Fruit fly (Drosophila melanogaster) whole organism, prepupa: ENCODE measurements around the gene CG14017.

Source experiments
- Blimp-1 ChIP-seq: fragments of 200-800 bp; sonication (Bioruptor generic); optimal IDR thresholded peaks from 3 replicates; lab custom pipeline; 2017; ENCODE audit warnings: missing biosample characterization, missing genetic modification characterization, mild to moderate bottlenecking, moderate library complexity, missing genetic modification reagents
- CG10631 ChIP-seq: fragments of 200-800 bp; sonication (Bioruptor generic); optimal IDR thresholded peaks from 2 replicates; lab custom pipeline; 2016; ENCODE audit warnings: missing biosample characterization, missing genetic modification characterization
- CG10669 ChIP-seq: fragments of 200-800 bp; sonication (Bioruptor generic); optimal IDR thresholded peaks from 3 replicates; lab custom pipeline; 2018; ENCODE audit warnings: missing biosample characterization, mild to moderate bottlenecking, missing genetic modification characterization, moderate library complexity
- CG11294 ChIP-seq: fragments of 200-800 bp; sonication (Bioruptor generic); IDR thresholded peaks from 2 replicates; pipeline ENCODE4 v1.3.6; 2022; ENCODE audit warnings: missing biosample characterization, missing genetic modification characterization
- CG11762 ChIP-seq: fragments of 200-800 bp; sonication (Bioruptor generic); optimal IDR thresholded peaks from 3 replicates; lab custom pipeline; 2016; ENCODE audit warnings: missing biosample characterization, missing genetic modification characterization; ENCODE audit not compliant: insufficient read depth
- CG11902 ChIP-seq: fragments of 200-800 bp; sonication (Bioruptor generic); optimal IDR thresholded peaks from 3 replicates; lab custom pipeline; 2016; ENCODE audit warnings: missing biosample characterization, missing genetic modification characterization
- CG15336 ChIP-seq: fragments of 200-800 bp; sonication (Bioruptor generic); IDR thresholded peaks from 2 replicates; pipeline ENCODE4 v1.3.6; 2022; ENCODE audit warnings: missing biosample characterization, missing genetic modification characterization
- CG1621 ChIP-seq: fragments of 200-800 bp; sonication (Bioruptor generic); optimal IDR thresholded peaks from 3 replicates; lab custom pipeline; 2018; ENCODE audit warnings: missing biosample characterization, mild to moderate bottlenecking, missing genetic modification characterization
- CG16779 ChIP-seq: fragments of 200-800 bp; sonication (Bioruptor generic); optimal IDR thresholded peaks from 3 replicates; lab custom pipeline; 2017; ENCODE audit warnings: missing biosample characterization, mild to moderate bottlenecking, missing genetic modification characterization
- CG3032 ChIP-seq: fragments of 200-800 bp; optimal IDR thresholded peaks from 2 replicates; lab custom pipeline; 2019; ENCODE audit warnings: missing biosample characterization, mild to moderate bottlenecking, missing genetic modification characterization, moderate library complexity
- CG31627 ChIP-seq: fragments of 200-800 bp; sonication (Bioruptor generic); optimal IDR thresholded peaks from 3 replicates; lab custom pipeline; 2016; ENCODE audit warnings: missing biosample characterization, missing genetic modification characterization
- CG3919 ChIP-seq: fragments of 200-800 bp; sonication (Bioruptor generic); optimal IDR thresholded peaks from 3 replicates; lab custom pipeline; 2016; ENCODE audit warnings: missing biosample characterization, missing genetic modification characterization
- CG4318 ChIP-seq: fragments of 200-800 bp; sonication (Bioruptor generic); optimal IDR thresholded peaks from 3 replicates; lab custom pipeline; 2017; ENCODE audit warnings: missing biosample characterization, mild to moderate bottlenecking, missing genetic modification characterization
- CG6163 ChIP-seq: fragments of 200-800 bp; sonication (Bioruptor generic); IDR thresholded peaks from 3 replicates; pipeline ENCODE4 v1.3.6; 2022; ENCODE audit warnings: missing biosample characterization, missing genetic modification characterization
- CG6276 ChIP-seq: fragments of 200-800 bp; sonication (Bioruptor generic); optimal IDR thresholded peaks from 2 replicates; lab custom pipeline; 2017; ENCODE audit warnings: missing biosample characterization, mild to moderate bottlenecking, missing genetic modification characterization
- CG6792 ChIP-seq: fragments of 200-800 bp; sonication (Bioruptor generic); optimal IDR thresholded peaks from 3 replicates; lab custom pipeline; 2016; ENCODE audit warnings: missing biosample characterization, missing genetic modification characterization
- CG6854 ChIP-seq: fragments of 200-800 bp; sonication (Bioruptor generic); optimal IDR thresholded peaks from 2 replicates; lab custom pipeline; 2017; ENCODE audit warnings: missing biosample characterization, mild to moderate bottlenecking, missing genetic modification characterization
- CG8119 ChIP-seq: fragments of 200-800 bp; sonication (Bioruptor generic); IDR thresholded peaks from 3 replicates; pipeline ENCODE4 v1.3.6; 2022; ENCODE audit warnings: missing biosample characterization, missing genetic modification characterization
- CG8319 ChIP-seq: fragments of 200-800 bp; sonication (Bioruptor generic); optimal IDR thresholded peaks from 3 replicates; lab custom pipeline; 2016; ENCODE audit warnings: missing biosample characterization, missing genetic modification characterization
- CG9139 ChIP-seq: fragments of 200-800 bp; sonication (Bioruptor generic); optimal IDR thresholded peaks from 3 replicates; lab custom pipeline; 2017; ENCODE audit warnings: missing biosample characterization, mild to moderate bottlenecking, missing genetic modification characterization
- Eip75B ChIP-seq: fragments of 200-800 bp; sonication (Bioruptor generic); optimal IDR thresholded peaks from 3 replicates; lab custom pipeline; 2016; ENCODE audit warnings: missing biosample characterization, missing genetic modification characterization
- Eip78C ChIP-seq: fragments of 200-800 bp; sonication (Bioruptor generic); peaks from one replicate; lab custom pipeline; 2016; ENCODE audit warnings: missing biosample characterization, missing genetic modification characterization
- Eip93F ChIP-seq: fragments of 200-800 bp; sonication (Bioruptor generic); optimal IDR thresholded peaks from 2 replicates; lab custom pipeline; 2016; ENCODE audit warnings: missing biosample characterization, mild to moderate bottlenecking, missing genetic modification characterization
- Ets21C ChIP-seq: fragments of 200-800 bp; sonication (Bioruptor generic); optimal IDR thresholded peaks from 3 replicates; lab custom pipeline; 2016; ENCODE audit warnings: missing biosample characterization, missing genetic modification characterization
- Ets96B ChIP-seq: fragments of 200-800 bp; optimal IDR thresholded peaks from 2 replicates; lab custom pipeline; 2019; ENCODE audit warnings: missing biosample characterization, mild to moderate bottlenecking, missing genetic modification characterization, moderate library complexity
- Hr38 ChIP-seq: sonication (Bioruptor generic); optimal IDR thresholded peaks from 2 replicates; lab custom pipeline; 2016; ENCODE audit warnings: missing biosample characterization, missing genetic modification characterization
- Hr39 ChIP-seq: fragments of 200-800 bp; sonication (Bioruptor generic); optimal IDR thresholded peaks from 2 replicates; lab custom pipeline; 2016; ENCODE audit warnings: missing biosample characterization, missing genetic modification characterization
- Lpt ChIP-seq: fragments of 200-800 bp; sonication (Bioruptor generic); optimal IDR thresholded peaks from 3 replicates; lab custom pipeline; 2016; ENCODE audit warnings: missing biosample characterization, missing genetic modification characterization
- Met ChIP-seq: fragments of 200-800 bp; sonication (Bioruptor generic); optimal IDR thresholded peaks from 3 replicates; lab custom pipeline; 2016; ENCODE audit warnings: missing biosample characterization, missing genetic modification characterization
- OdsH ChIP-seq: fragments of 200-800 bp; sonication (Bioruptor generic); optimal IDR thresholded peaks from 3 replicates; lab custom pipeline; 2016; ENCODE audit warnings: missing biosample characterization, missing genetic modification characterization
- Smox ChIP-seq: fragments of 200-800 bp; sonication (Bioruptor generic); optimal IDR thresholded peaks from 3 replicates; lab custom pipeline; 2016; ENCODE audit warnings: missing biosample characterization, missing genetic modification characterization
- Sox102F ChIP-seq: fragments of 200-800 bp; sonication (Bioruptor generic); optimal IDR thresholded peaks from 2 replicates; lab custom pipeline; 2016; ENCODE audit warnings: missing biosample characterization, mild to moderate bottlenecking, missing genetic modification characterization
- Sox14 ChIP-seq: fragments of 200-800 bp; sonication (Bioruptor generic); optimal IDR thresholded peaks from 3 replicates; lab custom pipeline; 2016; ENCODE audit warnings: missing biosample characterization, missing genetic modification characterization
- Sox15 ChIP-seq: fragments of 200-800 bp; sonication (Bioruptor generic); optimal IDR thresholded peaks from 3 replicates; lab custom pipeline; 2016; ENCODE audit warnings: missing biosample characterization, missing genetic modification characterization
- acj6 ChIP-seq: fragments of 200-800 bp; sonication (Bioruptor generic); optimal IDR thresholded peaks from 3 replicates; lab custom pipeline; 2016; ENCODE audit warnings: missing biosample characterization, missing genetic modification characterization
- dac ChIP-seq: fragments of 200-800 bp; sonication (Bioruptor generic); optimal IDR thresholded peaks from 2 replicates; lab custom pipeline; 2017; ENCODE audit warnings: missing biosample characterization, mild to moderate bottlenecking, missing genetic modification characterization
- eg ChIP-seq: fragments of 200-800 bp; sonication (Bioruptor generic); IDR thresholded peaks from 3 replicates; pipeline ENCODE4 v1.3.6; 2022; ENCODE audit warnings: missing biosample characterization, missing genetic modification characterization
- esn ChIP-seq: fragments of 200-800 bp; sonication (Bioruptor generic); optimal IDR thresholded peaks from 2 replicates; lab custom pipeline; 2016; ENCODE audit warnings: missing biosample characterization, mild to moderate bottlenecking, missing genetic modification characterization, moderate library complexity
- fd85E ChIP-seq: fragments of 200-800 bp; sonication (Bioruptor generic); optimal IDR thresholded peaks from 3 replicates; lab custom pipeline; 2016; ENCODE audit warnings: missing biosample characterization, missing genetic modification characterization
- fkh ChIP-seq: fragments of 200-800 bp; sonication (Bioruptor generic); optimal IDR thresholded peaks from 3 replicates; lab custom pipeline; 2017; ENCODE audit warnings: missing biosample characterization, mild to moderate bottlenecking, missing genetic modification characterization, moderate library complexity
- lz ChIP-seq: fragments of 200-800 bp; sonication (Bioruptor generic); optimal IDR thresholded peaks from 3 replicates; lab custom pipeline; 2016; ENCODE audit warnings: missing biosample characterization, missing genetic modification characterization
- net ChIP-seq: fragments of 200-800 bp; sonication (Bioruptor generic); optimal IDR thresholded peaks from 3 replicates; lab custom pipeline; 2016; ENCODE audit warnings: missing biosample characterization, missing genetic modification characterization
- pdm3 ChIP-seq: fragments of 200-800 bp; sonication (Bioruptor generic); optimal IDR thresholded peaks from 3 replicates; lab custom pipeline; 2016; ENCODE audit warnings: missing biosample characterization, missing genetic modification characterization
- spab ChIP-seq: fragments of 200-800 bp; sonication (Bioruptor generic); optimal IDR thresholded peaks from 2 replicates; lab custom pipeline; 2017; ENCODE audit warnings: missing biosample characterization, mild to moderate bottlenecking, missing genetic modification characterization, missing genetic modification reagents
- svp ChIP-seq: fragments of 200-800 bp; sonication (Bioruptor generic); peaks from one replicate; lab custom pipeline; 2016; ENCODE audit warnings: missing biosample characterization, missing genetic modification characterization
- topi ChIP-seq: fragments of 200-800 bp; sonication (Bioruptor generic); optimal IDR thresholded peaks from 3 replicates; lab custom pipeline; 2016; ENCODE audit warnings: missing biosample characterization, missing genetic modification characterization
- vri ChIP-seq: fragments of 200-800 bp; sonication (Bioruptor generic); optimal IDR thresholded peaks from 3 replicates; lab custom pipeline; 2016; ENCODE audit warnings: missing biosample characterization, mild to moderate bottlenecking, missing genetic modification characterization

Gene CG14017

DNA sequence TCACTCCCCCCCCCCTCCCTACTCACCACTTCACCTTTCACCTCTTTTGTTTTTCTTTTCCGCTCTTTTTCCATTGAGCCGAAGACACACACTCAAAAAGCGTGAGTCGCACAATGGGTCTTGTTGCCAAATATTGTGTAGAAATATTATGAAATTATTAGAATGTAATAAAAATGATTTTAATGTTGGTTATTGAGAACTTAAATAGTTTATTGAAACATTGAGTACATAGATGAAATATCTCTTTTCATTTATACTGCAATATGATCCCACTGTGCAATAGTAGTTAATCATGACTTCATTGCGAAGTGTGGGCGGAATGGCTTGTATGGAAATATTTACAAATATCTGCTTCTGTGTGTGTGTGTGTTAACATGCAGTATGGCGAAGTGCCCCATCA is 13.4 kb downstream of the CG14017 start (continued):
- TF ChIP-seq CG16779 (tag; lab: Kevin White, UChicago) (no peak), eg (peak; percentile 91), svp (GFP tag; lab: Kevin White, UChicago) (peak; percentile 36), Smox (GFP tag; lab: Kevin White, UChicago) (no peak), CG10631 (GFP tag; lab: Kevin White, UChicago) (peak; percentile 52), CG3919 (peak; percentile 38), Sox14 (GFP tag; lab: Kevin White, UChicago) (peak; percentile 12), spab (GFP tag; lab: Kevin White, UChicago) (peak; percentile 44), CG31627 (GFP tag; lab: Kevin White, UChicago) (no peak), lz (GFP tag; lab: Kevin White, UChicago) (no peak), Eip93F (GFP tag; lab: Kevin White, UChicago) (no peak), Eip75B (GFP tag; lab: Kevin White, UChicago) (peak; percentile 24), Lpt (peak; percentile 60), topi (GFP tag; lab: Kevin White, UChicago) (peak; percentile 10), pdm3 (GFP tag; lab: Kevin White, UChicago) (peak; percentile 43), Eip78C (peak; percentile 72), Hr38 (no peak), CG6163 (GFP tag; lab: Robert Waterston, UW) (peak; percentile 86), esn (no peak), CG6792 (GFP tag; lab: Kevin White, UChicago) (peak; percentile 35), Sox102F (GFP tag; lab: Kevin White, UChicago) (no peak), net (GFP tag; lab: Kevin White, UChicago) (peak; percentile 15), CG1621 (tag; lab: Kevin White, UChicago) (peak; percentile 41), CG8319 (no peak), dac (GFP tag; lab: Kevin White, UChicago) (no peak), Sox15 (GFP tag; lab: Kevin White, UChicago) (peak; percentile 18), CG3032 (no peak), Ets96B (tag; lab: Kevin White, UChicago) (peak; percentile 68), CG6276 (peak; percentile 50), CG4318 (no peak)

DNA sequence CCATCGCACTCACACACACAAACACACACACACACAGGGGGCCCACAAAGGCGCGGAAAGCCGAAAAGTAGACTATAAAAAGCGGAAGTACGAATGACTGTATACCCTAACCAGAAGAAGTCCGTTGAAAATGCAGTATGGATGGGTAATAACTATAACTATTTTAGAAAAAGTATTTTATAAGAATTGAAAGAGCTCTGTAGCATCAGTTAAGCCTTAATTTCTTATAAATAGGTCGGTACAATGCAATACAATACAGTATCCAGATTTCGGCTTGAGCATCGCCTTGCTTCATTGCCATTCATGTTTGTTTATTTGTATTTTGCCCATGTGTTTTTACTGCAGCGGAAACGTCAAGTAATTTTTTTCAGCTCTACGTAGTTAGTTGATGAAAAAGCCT is 15.8 kb downstream of the CG14017 start:
- TF ChIP-seq CG31627 (GFP tag; lab: Kevin White, UChicago) (peak; percentile 56), dac (GFP tag; lab: Kevin White, UChicago) (no peak), CG6854 (no peak), vri (GFP tag; lab: Kevin White, UChicago) (no peak), CG1621 (tag; lab: Kevin White, UChicago) (peak; percentile 18), Ets96B (tag; lab: Kevin White, UChicago) (peak; percentile 54), CG6163 (GFP tag; lab: Robert Waterston, UW) (peak; percentile 55; the same call in 2 of the 3 replicates), fd85E (GFP tag; lab: Kevin White, UChicago) (no peak), CG8119 (GFP tag; lab: Robert Waterston, UW) (peak; percentile 60; the same call in 2 of the 3 replicates), OdsH (GFP tag; lab: Kevin White, UChicago) (peak; percentile 58), esn (no peak), CG4318 (peak; percentile 33), fkh (GFP tag; lab: Kevin White, UChicago) (no peak), CG11762 (GFP tag; lab: Kevin White, UChicago) (peak; percentile 10), topi (GFP tag; lab: Kevin White, UChicago) (peak; percentile 25), svp (GFP tag; lab: Kevin White, UChicago) (peak; percentile 69), CG10669 (GFP tag; lab: Kevin White, UChicago) (peak; percentile 42), Ets21C (GFP tag; lab: Kevin White, UChicago) (peak; percentile 15), Sox14 (GFP tag; lab: Kevin White, UChicago) (peak; percentile 43), net (GFP tag; lab: Kevin White, UChicago) (no peak), CG15336 (GFP tag; lab: Robert Waterston, UW) (no peak), CG11294 (no peak), Hr39 (GFP tag; lab: Kevin White, UChicago) (peak; percentile 56), CG9139 (GFP tag; lab: Kevin White, UChicago) (peak; percentile 28), Blimp-1 (no peak), Sox15 (GFP tag; lab: Kevin White, UChicago) (no peak), CG3919 (peak; percentile 49), CG10631 (GFP tag; lab: Kevin White, UChicago) (peak; percentile 53), CG11902 (GFP tag; lab: Kevin White, UChicago) (peak; percentile 26), CG3032 (no peak), pdm3 (GFP tag; lab: Kevin White, UChicago) (peak; percentile 32), Lpt (no peak), Smox (GFP tag; lab: Kevin White, UChicago) (peak; percentile 37), spab (GFP tag; lab: Kevin White, UChicago) (peak; percentile 13), Hr38 (no peak), Eip75B (GFP tag; lab: Kevin White, UChicago) (peak; percentile 30), acj6 (GFP tag; lab: Kevin White, UChicago) (peak; percentile 57), eg (peak; percentile 60; the same call in 2 of the 3 replicates), CG8319 (no peak), Met (peak; percentile 40)
